Worm (Caenorhabditis elegans) whole organism, L4/young adult: ENCODE results near the gene K10C2.12.

Experiments
- W03F9.2 ChIP-seq: fragments of 150-350 bp; optimal IDR thresholded peaks from 2 replicates; lab custom pipeline; 2014; ENCODE audit warnings: missing biosample characterization, missing genetic modification characterization
- dao-5 ChIP-seq: sonication (generic microtip); optimal IDR thresholded peaks from 2 replicates; lab custom pipeline; 2016; ENCODE audit warnings: missing genotype, missing genetic modification characterization, moderate library complexity, missing compliant biosample characterization
- him-1 ChIP-seq: sonication (generic microtip); optimal IDR thresholded peaks from 2 replicates; lab custom pipeline; 2016; ENCODE audit warnings: missing genotype, missing genetic modification reagents, missing genetic modification characterization, missing compliant biosample characterization

DNA sequence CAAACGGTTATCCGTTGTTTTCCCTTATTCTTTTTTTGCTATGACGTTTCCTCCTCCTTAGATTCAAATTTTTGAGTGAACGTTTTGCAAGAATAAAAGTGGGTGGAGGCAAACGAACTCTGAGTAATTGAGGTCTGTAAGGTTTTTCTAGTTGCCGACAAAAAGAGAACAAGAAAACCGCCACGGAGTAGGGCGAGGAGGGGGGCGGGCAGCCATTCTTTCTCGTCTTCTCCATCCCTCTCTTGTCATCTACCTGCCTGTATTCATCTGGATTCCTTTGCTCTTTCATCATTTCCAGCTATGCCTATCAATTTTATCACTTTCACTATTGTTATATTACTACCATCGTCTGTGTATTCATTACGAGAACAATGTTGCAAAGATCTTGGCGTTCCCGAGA, 35.4 kb downstream of the K10C2.12 start, which contains the start of gene igdb-3:
- TF ChIP-seq W03F9.2 (tag; lab: Kevin White, UChicago) (no peak), him-1 (tag; lab: Kevin White, UChicago) (no peak), dao-5 (tag; lab: Kevin White, UChicago) (no peak)
